Fruit fly (Drosophila melanogaster) whole organism, adult: Measurements from ENCODE around the gene CG31103.

Experiments used
- CG11617 ChIP-seq: fragments of 200-800 bp; sonication (Bioruptor generic); optimal IDR thresholded peaks from 2 replicates; lab custom pipeline; 2017; ENCODE audit warnings: mild to moderate bottlenecking, missing biosample characterization, missing genetic modification reagents, missing genetic modification characterization
- CG12768 ChIP-seq: fragments of 200-800 bp; sonication (Bioruptor generic); optimal IDR thresholded peaks from 2 replicates; lab custom pipeline; 2017; ENCODE audit warnings: missing biosample characterization, missing genetic modification characterization, mild to moderate bottlenecking, moderate library complexity, missing genetic modification reagents
- CG14711 ChIP-seq: fragments of 200-800 bp; sonication (Bioruptor generic); optimal IDR thresholded peaks from 2 replicates; lab custom pipeline; 2018; ENCODE audit warnings: missing biosample characterization, mild to moderate bottlenecking, missing genetic modification characterization, moderate library complexity
- CG1620 ChIP-seq: fragments of 200-800 bp; sonication (Bioruptor generic); optimal IDR thresholded peaks from 2 replicates; lab custom pipeline; 2016; ENCODE audit warnings: missing biosample characterization, missing genetic modification characterization
- CG33017 ChIP-seq: fragments of 200-800 bp; sonication (Bioruptor generic); optimal IDR thresholded peaks from 2 replicates; lab custom pipeline; 2018; ENCODE audit warnings: missing biosample characterization, mild to moderate bottlenecking, missing genetic modification characterization, moderate library complexity
- CG5204 ChIP-seq: fragments of 200-800 bp; sonication (Bioruptor generic); optimal IDR thresholded peaks from 2 replicates; lab custom pipeline; 2016; ENCODE audit warnings: missing biosample characterization, missing genetic modification characterization
- CG7045 ChIP-seq: fragments of 200-800 bp; sonication (Bioruptor generic); optimal IDR thresholded peaks from 2 replicates; lab custom pipeline; 2017; ENCODE audit warnings: missing biosample characterization, mild to moderate bottlenecking, missing genetic modification characterization
- CG7101 ChIP-seq: fragments of 200-800 bp; sonication (Bioruptor generic); optimal IDR thresholded peaks from 2 replicates; lab custom pipeline; 2018; ENCODE audit warnings: missing biosample characterization, mild to moderate bottlenecking, missing genetic modification characterization, moderate library complexity
- Clk ChIP-seq: fragments of 200-800 bp; sonication (Bioruptor generic); optimal IDR thresholded peaks from 2 replicates; lab custom pipeline; 2017; ENCODE audit warnings: missing biosample characterization, missing genetic modification characterization
- Crg-1 ChIP-seq: fragments of 200-800 bp; sonication (Bioruptor generic); optimal IDR thresholded peaks from 2 replicates; lab custom pipeline; 2016; ENCODE audit warnings: missing biosample characterization, missing genetic modification characterization
- Hr96 ChIP-seq: fragments of 200-800 bp; sonication (Bioruptor generic); optimal IDR thresholded peaks from 2 replicates; lab custom pipeline; 2016; ENCODE audit warnings: missing biosample characterization, missing genetic modification characterization
- Mnt ChIP-seq: fragments of 200-800 bp; sonication (Bioruptor generic); optimal IDR thresholded peaks from 2 replicates; lab custom pipeline; 2016; ENCODE audit warnings: missing biosample characterization, mild to moderate bottlenecking, missing genetic modification characterization
- bab1 ChIP-seq: fragments of 200-800 bp; sonication (Bioruptor generic); optimal IDR thresholded peaks from 3 replicates; lab custom pipeline; 2019; ENCODE audit warnings: missing biosample characterization, mild to moderate bottlenecking, missing genetic modification characterization, moderate library complexity
- cic ChIP-seq: fragments of 200-800 bp; sonication (Bioruptor generic); optimal IDR thresholded peaks from 2 replicates; lab custom pipeline; 2017; ENCODE audit warnings: missing biosample characterization, mild to moderate bottlenecking, missing genetic modification characterization, moderate library complexity
- cnc ChIP-seq, 2 experiments: fragments of >200 bp; optimal IDR thresholded peaks; 2 replicates each; lab custom pipeline; 2017
- kay ChIP-seq: fragments of 200-800 bp; sonication (Bioruptor generic); peaks from one replicate; lab custom pipeline; 2016; ENCODE audit warnings: missing biosample characterization, missing genetic modification characterization, borderline replicate concordance
- ovo ChIP-seq: fragments of 200-800 bp; sonication (Bioruptor generic); optimal IDR thresholded peaks from 2 replicates; lab custom pipeline; 2016; ENCODE audit warnings: missing biosample characterization, missing genetic modification characterization
- pad ChIP-seq: fragments of 200-800 bp; sonication (Bioruptor generic); optimal IDR thresholded peaks from 3 replicates; lab custom pipeline; 2017; ENCODE audit warnings: missing biosample characterization, missing genetic modification characterization, mild to moderate bottlenecking, moderate library complexity, missing genetic modification reagents
- tj ChIP-seq: fragments of 200-800 bp; sonication (Bioruptor generic); optimal IDR thresholded peaks from 3 replicates; lab custom pipeline; 2017; ENCODE audit warnings: missing biosample characterization, mild to moderate bottlenecking, missing genetic modification characterization, moderate library complexity
- toe ChIP-seq: fragments of 200-800 bp; sonication (Bioruptor generic); optimal IDR thresholded peaks from 2 replicates; lab custom pipeline; 2016; ENCODE audit warnings: missing biosample characterization, missing genetic modification characterization

The CG31103 gene

DNA sequence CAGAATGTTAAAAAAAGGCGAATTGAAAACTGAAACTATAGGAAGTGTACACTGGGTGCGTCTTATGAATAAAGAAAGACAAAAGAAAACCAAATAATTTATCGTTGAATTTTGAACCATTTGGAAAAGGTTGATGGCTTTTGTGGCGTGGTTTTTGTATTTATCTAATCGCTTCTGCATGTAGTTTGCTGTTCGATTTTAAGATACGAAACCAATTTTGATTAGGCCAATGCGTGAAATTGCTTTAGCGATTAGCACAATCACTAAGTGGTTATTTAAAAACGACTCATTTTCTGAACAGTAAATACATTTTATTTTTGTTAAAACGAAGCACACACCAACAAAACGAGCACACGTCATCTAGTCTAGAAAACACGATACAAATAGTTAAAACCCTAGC is 41.6 kb downstream of the CG31103 start:
- TF ChIP-seq cic (GFP tag; lab: Kevin White, UChicago) = peak; percentile 16
- TF ChIP-seq CG14711 (tag; lab: Kevin White, UChicago) = no peak

DNA sequence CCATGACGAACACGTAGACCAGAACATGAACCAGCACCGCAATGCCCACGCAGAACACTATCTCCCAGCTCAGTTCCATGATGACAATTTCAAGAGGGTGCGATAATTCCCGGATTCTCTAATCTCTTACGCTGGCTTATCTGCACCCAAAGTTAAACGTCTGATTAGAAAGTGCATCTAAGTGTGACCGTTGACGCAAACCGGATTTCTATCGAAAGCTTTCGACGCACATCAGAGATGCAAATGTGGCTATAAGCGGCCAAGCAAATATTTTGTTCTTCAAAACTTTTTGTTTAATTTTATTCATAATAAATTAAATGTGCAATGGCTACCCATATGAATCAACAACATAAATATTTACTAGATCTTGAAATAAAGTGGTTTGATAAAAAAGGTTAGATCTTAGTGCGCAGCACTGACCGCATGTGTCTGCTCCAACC is 43.2 kb downstream of the CG31103 start, which contains the start of the genes Kdsr and CG11858:
Gene Kdsr (minus strand): TSS at position 177 of the 440 bp plus-strand sequence.
Gene CG11858 (plus strand): TSS at position 420 of the 440 bp plus-strand sequence.
- TF ChIP-seq pad (GFP tag; lab: Kevin White, UChicago) (peak; percentile 44), CG12768 (GFP tag; lab: Kevin White, UChicago) (peak; percentile 66), Clk (GFP tag; lab: Kevin White, UChicago) (peak; percentile 40), CG1620 (GFP tag; lab: Kevin White, UChicago) (peak; percentile 58), kay (GFP tag; lab: Kevin White, UChicago) (no peak), Hr96 (GFP tag; lab: Kevin White, UChicago) (no peak), cnc (optimal IDR thresholded peaks at IDR 0.05; lab: Kevin White, UChicago) (no peak), Crg-1 (GFP tag; lab: Kevin White, UChicago) (peak; percentile 27), CG14711 (tag; lab: Kevin White, UChicago) (peak; percentile 74), CG7101 (tag; lab: Kevin White, UChicago) (peak; percentile 81), cic (GFP tag; lab: Kevin White, UChicago) (peak; percentile 75), CG33017 (tag; lab: Kevin White, UChicago) (peak; percentile 48), Mnt (GFP tag; lab: Kevin White, UChicago) (peak; percentile 83), CG11617 (GFP tag; lab: Kevin White, UChicago) (peak; percentile 64), CG7045 (peak; percentile 42), bab1 (GFP tag; lab: Kevin White, UChicago) (peak; percentile 84), ovo (GFP tag; lab: Kevin White, UChicago) (peak; percentile 24), CG5204 (no peak), tj (peak; percentile 39)

DNA sequence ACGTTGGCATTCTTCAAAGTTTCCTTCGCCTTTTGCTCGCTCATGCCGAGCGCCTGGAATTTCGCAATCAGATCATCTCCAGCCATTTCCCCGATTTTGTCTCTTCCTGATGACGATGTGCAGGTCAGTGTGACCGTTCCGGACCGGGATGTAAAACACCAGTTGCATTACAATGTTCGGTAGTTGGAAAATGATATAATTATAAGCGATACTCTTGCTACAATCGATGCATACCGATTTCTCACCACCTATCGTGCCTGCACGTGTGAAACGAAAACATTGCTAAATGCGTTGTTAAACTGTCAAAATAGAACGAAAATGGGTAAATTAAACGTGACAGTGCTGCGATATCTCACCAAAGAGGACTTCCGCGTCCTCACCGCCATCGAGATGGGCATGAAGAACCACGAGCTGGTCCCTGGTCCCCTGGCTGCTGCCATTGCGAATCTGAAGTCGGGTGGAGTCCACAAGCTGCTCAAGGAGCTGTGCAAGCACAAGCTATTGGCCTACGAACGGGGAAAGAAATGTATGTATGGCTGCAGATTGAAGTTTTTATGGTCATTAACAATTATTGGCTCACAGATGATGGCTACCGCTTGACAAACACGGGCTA is 46.6 kb downstream of the CG31103 start, which contains the start of the genes GlnRS and RIOK2:
Gene GlnRS (minus strand): TSS at position 133 of the 613 bp plus-strand sequence.
Gene RIOK2 (plus strand): TSS at position 256 of the 613 bp plus-strand sequence.
- peak; percentile 39 for TF ChIP-seq CG7101 (tag; lab: Kevin White, UChicago)
- no peak for TF ChIP-seq cnc (optimal IDR thresholded peaks at IDR 0.05; lab: Kevin White, UChicago)
- peak; percentile 4 for TF ChIP-seq CG14711 (tag; lab: Kevin White, UChicago)
- TF ChIP-seq CG12768 (GFP tag; lab: Kevin White, UChicago) = no peak
- TF ChIP-seq CG33017 (tag; lab: Kevin White, UChicago) = no peak
- TF ChIP-seq CG5204 = no peak
- no peak for TF ChIP-seq toe (GFP tag; lab: Kevin White, UChicago)
- peak; percentile 18 for TF ChIP-seq CG11617 (GFP tag; lab: Kevin White, UChicago)
- peak; percentile 100 for TF ChIP-seq Mnt (GFP tag; lab: Kevin White, UChicago)
- TF ChIP-seq bab1 (GFP tag; lab: Kevin White, UChicago) = peak; percentile 73
- no peak for TF ChIP-seq CG1620 (GFP tag; lab: Kevin White, UChicago)
- no peak for TF ChIP-seq CG7045
- TF ChIP-seq Crg-1 (GFP tag; lab: Kevin White, UChicago) = peak; percentile 4
- no peak for TF ChIP-seq kay (GFP tag; lab: Kevin White, UChicago)
- TF ChIP-seq tj = peak; percentile 21
- no peak for TF ChIP-seq ovo (GFP tag; lab: Kevin White, UChicago)
- TF ChIP-seq pad (GFP tag; lab: Kevin White, UChicago) = peak; percentile 26
- no peak for TF ChIP-seq Hr96 (GFP tag; lab: Kevin White, UChicago)
- TF ChIP-seq cic (GFP tag; lab: Kevin White, UChicago) = peak; percentile 30
- peak; percentile 3 for TF ChIP-seq Clk (GFP tag; lab: Kevin White, UChicago)

DNA sequence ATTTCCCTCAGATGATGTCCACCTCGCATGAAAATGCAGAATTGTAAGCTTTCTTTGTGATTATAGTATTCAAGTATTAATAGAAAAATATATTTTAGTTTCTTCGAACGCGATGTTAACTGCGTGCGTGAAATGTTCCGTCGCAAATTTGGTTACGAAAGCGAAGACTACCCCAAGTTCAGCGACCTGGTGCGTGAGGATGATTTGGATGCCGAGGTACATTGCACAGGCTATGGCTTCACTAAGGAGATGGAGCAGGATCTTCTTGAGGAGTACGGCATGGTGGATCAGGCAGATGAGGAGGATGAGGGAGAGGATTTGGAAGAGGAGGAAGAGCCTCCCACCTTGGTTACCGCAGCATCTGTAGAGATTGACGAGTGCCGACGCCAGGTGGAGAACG is 47.6 kb downstream of the CG31103 start:
- TF ChIP-seq CG33017 (tag; lab: Kevin White, UChicago) = no peak
- no peak for TF ChIP-seq CG12768 (GFP tag; lab: Kevin White, UChicago)
- no peak for TF ChIP-seq cnc (optimal IDR thresholded peaks at IDR 0.05; lab: Kevin White, UChicago)
- TF ChIP-seq CG7045 = no peak

DNA sequence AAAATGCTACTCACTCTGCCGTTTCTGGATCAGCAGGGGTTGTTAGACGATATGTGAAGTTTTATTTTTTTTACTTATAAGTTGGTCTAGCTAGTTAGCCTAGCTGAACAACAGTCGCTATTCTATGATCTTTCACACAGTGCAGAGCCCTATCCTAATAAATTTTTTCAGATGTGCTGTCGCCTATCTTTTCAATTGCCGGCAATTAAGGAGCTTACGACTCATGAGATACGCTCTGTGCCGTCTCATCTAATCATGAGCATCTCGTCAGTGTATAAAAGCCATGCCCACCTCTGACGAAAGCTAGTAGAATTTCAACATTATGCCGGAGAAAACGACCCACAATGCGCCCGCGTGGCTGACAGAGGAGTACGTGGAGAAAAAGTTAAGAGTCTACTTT is 50.8 kb downstream of the CG31103 start, which contains the start of the genes CG11889 and CG11891:
Gene CG11889 (plus strand): TSS at position 301 of the 400 bp plus-strand sequence.
Gene CG11891 (plus strand): TSS at position 301 of the 400 bp plus-strand sequence.
- TF ChIP-seq pad (GFP tag; lab: Kevin White, UChicago) (no peak), CG7101 (tag; lab: Kevin White, UChicago) (no peak), Clk (GFP tag; lab: Kevin White, UChicago) (no peak), bab1 (GFP tag; lab: Kevin White, UChicago) (no peak), tj (no peak), kay (GFP tag; lab: Kevin White, UChicago) (no peak), cnc (optimal IDR thresholded peaks at IDR 0.05; lab: Kevin White, UChicago) (no peak), CG33017 (tag; lab: Kevin White, UChicago) (no peak), Mnt (GFP tag; lab: Kevin White, UChicago) (no peak), Crg-1 (GFP tag; lab: Kevin White, UChicago) (no peak), Hr96 (GFP tag; lab: Kevin White, UChicago) (no peak), CG7045 (no peak), toe (GFP tag; lab: Kevin White, UChicago) (no peak), ovo (GFP tag; lab: Kevin White, UChicago) (no peak), CG14711 (tag; lab: Kevin White, UChicago) (no peak), CG11617 (GFP tag; lab: Kevin White, UChicago) (no peak), CG12768 (GFP tag; lab: Kevin White, UChicago) (no peak), cic (GFP tag; lab: Kevin White, UChicago) (no peak), CG5204 (no peak), CG1620 (GFP tag; lab: Kevin White, UChicago) (no peak)
